Fruit fly (Drosophila melanogaster) whole organism, wandering third instar larva: ENCODE data around the gene CG12498.

Experiments used
- Abd-B ChIP-seq: fragments of >200 bp; optimal IDR thresholded peaks from 2 replicates; lab custom pipeline; 2017; ENCODE audit warnings: missing biosample characterization, missing genetic modification characterization
- CG32264 ChIP-seq: fragments of 200-800 bp; sonication (Bioruptor generic); optimal IDR thresholded peaks from 2 replicates; lab custom pipeline; 2016; ENCODE audit warnings: missing biosample characterization, missing genetic modification characterization
- CG9705 ChIP-seq: fragments of 200-800 bp; sonication (Bioruptor generic); optimal IDR thresholded peaks from 2 replicates; lab custom pipeline; 2018; ENCODE audit warnings: missing biosample characterization, mild to moderate bottlenecking, missing genetic modification characterization
- CrebA ChIP-seq: fragments of 200-800 bp; sonication (Bioruptor generic); optimal IDR thresholded peaks from 2 replicates; lab custom pipeline; 2016; ENCODE audit warnings: missing biosample characterization, mild to moderate bottlenecking, missing genetic modification characterization, borderline replicate concordance
- Dfd ChIP-seq: fragments of >200 bp; optimal IDR thresholded peaks from 2 replicates; lab custom pipeline; 2017; ENCODE audit warnings: missing biosample characterization, missing genetic modification characterization
- Dif ChIP-seq: fragments of 200-275, 200-300 bp; sonication (Bioruptor generic); optimal IDR thresholded peaks from 2 replicates; lab custom pipeline; 2018; ENCODE audit warnings: missing biosample characterization, missing genetic modification characterization; ENCODE audit not compliant: partially characterized antibody
- GATAd ChIP-seq: sonication (Bioruptor generic); optimal IDR thresholded peaks from 2 replicates; lab custom pipeline; 2016; ENCODE audit warnings: missing biosample characterization, missing genetic modification characterization
- HLH106 ChIP-seq: fragments of 200-800 bp; optimal IDR thresholded peaks from 3 replicates; lab custom pipeline; 2019; ENCODE audit warnings: missing biosample characterization, mild to moderate bottlenecking, missing genetic modification characterization, moderate library complexity
- Hnf4 ChIP-seq: fragments of 200-800 bp; sonication (Bioruptor generic); optimal IDR thresholded peaks from 2 replicates; lab custom pipeline; 2016; ENCODE audit warnings: missing biosample characterization, mild to moderate bottlenecking, missing genetic modification characterization
- Hr78 ChIP-seq: fragments of >200 bp; optimal IDR thresholded peaks from 2 replicates; lab custom pipeline; 2017; ENCODE audit warnings: missing biosample characterization, missing genetic modification characterization
- Hr83 ChIP-seq: fragments of 200-300 bp; sonication (Bioruptor generic); optimal IDR thresholded peaks from 2 replicates; lab custom pipeline; 2016; ENCODE audit warnings: missing biosample characterization, mild to moderate bottlenecking, missing genetic modification characterization, moderate library complexity; ENCODE audit not compliant: poor library complexity, severe bottlenecking
- Jra ChIP-seq: sonication (Bioruptor generic); optimal IDR thresholded peaks from 2 replicates; lab custom pipeline; 2016; ENCODE audit warnings: missing biosample characterization, missing genetic modification characterization
- Mio ChIP-seq: sonication (Bioruptor generic); optimal IDR thresholded peaks from 2 replicates; lab custom pipeline; 2016; ENCODE audit warnings: missing biosample characterization, missing genetic modification characterization
- Myc ChIP-seq: fragments of >200 bp; optimal IDR thresholded peaks from 2 replicates; lab custom pipeline; 2017
- N ChIP-seq: fragments of >200 bp; optimal IDR thresholded peaks from 2 replicates; lab custom pipeline; 2018; ENCODE audit warnings: missing biosample characterization, missing external identifiers, missing genetic modification characterization
- OdsH ChIP-seq: fragments of 200-800 bp; sonication (Bioruptor generic); optimal IDR thresholded peaks from 2 replicates; lab custom pipeline; 2016; ENCODE audit warnings: missing biosample characterization, mild to moderate bottlenecking, missing genetic modification characterization
- Rel ChIP-seq, 2 experiments: fragments of 200-800 bp; sonication (Bioruptor generic) in 1 of 2; optimal IDR thresholded peaks; 2 replicates in 1 of 2; 3 replicates in 1 of 2; lab custom pipeline; 2016 to 2019; ENCODE audit warnings: mild to moderate bottlenecking in 2 of 2, missing biosample characterization in 2 of 2, missing genetic modification characterization in 2 of 2, moderate library complexity in 1 of 2
- Sp1 ChIP-seq: fragments of 200-800 bp; sonication (Bioruptor generic); optimal IDR thresholded peaks from 3 replicates; lab custom pipeline; 2019; ENCODE audit warnings: missing biosample characterization, mild to moderate bottlenecking, missing genetic modification characterization, moderate library complexity
- Vsx2 ChIP-seq: fragments of 200-300, 225-300 bp; sonication (Bioruptor generic); optimal IDR thresholded peaks from 2 replicates; lab custom pipeline; 2018; ENCODE audit warnings: missing biosample characterization, missing genetic modification characterization; ENCODE audit not compliant: partially characterized antibody
- br ChIP-seq: fragments of 200-800 bp; sonication (Bioruptor generic); optimal IDR thresholded peaks from 2 replicates; lab custom pipeline; 2016; ENCODE audit warnings: missing biosample characterization, missing genetic modification characterization
- brk ChIP-seq: fragments of 200-800 bp; sonication (Bioruptor generic); optimal IDR thresholded peaks from 2 replicates; lab custom pipeline; 2016; ENCODE audit warnings: missing biosample characterization, mild to moderate bottlenecking, missing genetic modification characterization
- dl ChIP-seq, 2 experiments: fragments of 175-275, 200-275 bp in 1 of 2; fragments of 200-275 bp in 1 of 2; sonication (Bioruptor generic); optimal IDR thresholded peaks; lab custom pipeline; 2018; ENCODE audit warnings: mild to moderate bottlenecking in 2 of 2, missing biosample characterization in 2 of 2, missing genetic modification characterization in 2 of 2, moderate library complexity in 2 of 2; ENCODE audit not compliant: partially characterized antibody in 2 of 2, insufficient read depth in 1 of 2
- dmrt93B ChIP-seq: fragments of 200-800 bp; sonication (Bioruptor generic); optimal IDR thresholded peaks from 2 replicates; lab custom pipeline; 2018; ENCODE audit warnings: missing biosample characterization, mild to moderate bottlenecking, missing genetic modification characterization
- dsf ChIP-seq: sonication (Bioruptor generic); optimal IDR thresholded peaks from 2 replicates; lab custom pipeline; 2016; ENCODE audit warnings: missing biosample characterization, missing genetic modification characterization, borderline replicate concordance
- ey ChIP-seq: fragments of 200-800 bp; sonication (Bioruptor generic); optimal IDR thresholded peaks from 2 replicates; lab custom pipeline; 2016; ENCODE audit warnings: missing biosample characterization, missing genetic modification characterization
- foxo ChIP-seq, 2 experiments: fragments of 200-800 bp; sonication (Bioruptor generic); optimal IDR thresholded peaks; 2 replicates in 1 of 2; 3 replicates in 1 of 2; lab custom pipeline; 2016 to 2017; ENCODE audit warnings: missing biosample characterization in 2 of 2, missing genetic modification characterization in 2 of 2
- fru ChIP-seq: fragments of 200-800 bp; sonication (Bioruptor generic); optimal IDR thresholded peaks from 3 replicates; lab custom pipeline; 2016; ENCODE audit warnings: missing biosample characterization, mild to moderate bottlenecking, missing genetic modification characterization
- h ChIP-seq: fragments of 200-800 bp; sonication (Bioruptor generic); optimal IDR thresholded peaks from 3 replicates; lab custom pipeline; 2016; ENCODE audit warnings: missing biosample characterization, mild to moderate bottlenecking, missing genetic modification characterization
- jim ChIP-seq: fragments of 175-275, 200-325 bp; sonication (Bioruptor generic); optimal IDR thresholded peaks from 2 replicates; lab custom pipeline; 2016; ENCODE audit warnings: missing biosample characterization, mild to moderate bottlenecking, missing genetic modification characterization
- lola ChIP-seq: fragments of >200 bp; optimal IDR thresholded peaks from 2 replicates; lab custom pipeline; 2017; ENCODE audit warnings: missing biosample characterization, missing genetic modification characterization
- pan ChIP-seq: fragments of >200 bp; optimal IDR thresholded peaks from 2 replicates; lab custom pipeline; 2017
- psq ChIP-seq: fragments of 200-800 bp; sonication (Bioruptor generic); optimal IDR thresholded peaks from 3 replicates; lab custom pipeline; 2017; ENCODE audit warnings: missing biosample characterization, mild to moderate bottlenecking, missing genetic modification characterization, moderate library complexity
- rgr ChIP-seq: fragments of 200-800 bp; sonication (Bioruptor generic); optimal IDR thresholded peaks from 3 replicates; lab custom pipeline; 2016; ENCODE audit warnings: missing biosample characterization, mild to moderate bottlenecking, missing genetic modification characterization
- sage ChIP-seq: fragments of 200-800 bp; sonication (Bioruptor generic); optimal IDR thresholded peaks from 2 replicates; lab custom pipeline; 2016; ENCODE audit warnings: missing biosample characterization, mild to moderate bottlenecking, missing genetic modification characterization
- sv ChIP-seq: fragments of 200-800 bp; sonication (Bioruptor generic); optimal IDR thresholded peaks from 3 replicates; lab custom pipeline; 2016; ENCODE audit warnings: missing biosample characterization, missing genetic modification characterization
- tai ChIP-seq: sonication (Bioruptor generic); optimal IDR thresholded peaks from 2 replicates; lab custom pipeline; 2016; ENCODE audit warnings: missing biosample characterization, missing genetic modification characterization
- usp ChIP-seq: fragments of >200 bp; optimal IDR thresholded peaks from 2 replicates; lab custom pipeline; 2017; ENCODE audit warnings: missing biosample characterization, missing genetic modification characterization
- woc ChIP-seq: sonication (Bioruptor generic); optimal IDR thresholded peaks from 2 replicates; lab custom pipeline; 2016; ENCODE audit warnings: missing biosample characterization, mild to moderate bottlenecking, missing genetic modification characterization

CG12498 gene

DNA sequence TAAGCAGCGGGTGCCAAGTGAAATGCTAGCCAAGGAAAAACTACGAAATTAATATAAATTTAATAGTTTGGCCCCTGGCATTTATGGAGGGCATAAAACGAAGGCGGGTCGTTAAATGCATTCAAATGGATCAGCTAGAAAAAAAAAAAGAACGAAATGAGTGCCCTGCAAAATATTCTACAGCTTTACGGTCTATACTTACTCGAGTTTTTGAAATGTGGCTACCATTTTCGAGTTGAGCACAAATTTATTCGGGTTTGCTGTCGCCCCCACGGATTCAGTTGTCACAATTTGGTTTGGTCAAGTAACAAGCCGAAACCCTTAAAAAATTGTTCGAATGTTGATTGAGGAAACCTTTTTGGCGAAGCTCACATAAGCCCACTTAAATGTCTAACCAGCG lies at the start of gene CG12498:
Gene CG12498, plus strand, starts transcription at position 301 of the 400 bp plus-strand sequence.
- TF ChIP-seq N (GFP tag; lab: Kevin White, UChicago) (no peak), Vsx2 (GFP tag; lab: Kevin White, UChicago) (no peak), Jra (GFP tag; lab: Kevin White, UChicago) (no peak), dmrt93B (GFP tag; lab: Kevin White, UChicago) (no peak), Abd-B (GFP tag; lab: Kevin White, UChicago) (no peak), psq (GFP tag; lab: Kevin White, UChicago) (no peak), OdsH (GFP tag; lab: Kevin White, UChicago) (no peak)
- TF ChIP-seq, all 38 proteins: peak for 0

DNA sequence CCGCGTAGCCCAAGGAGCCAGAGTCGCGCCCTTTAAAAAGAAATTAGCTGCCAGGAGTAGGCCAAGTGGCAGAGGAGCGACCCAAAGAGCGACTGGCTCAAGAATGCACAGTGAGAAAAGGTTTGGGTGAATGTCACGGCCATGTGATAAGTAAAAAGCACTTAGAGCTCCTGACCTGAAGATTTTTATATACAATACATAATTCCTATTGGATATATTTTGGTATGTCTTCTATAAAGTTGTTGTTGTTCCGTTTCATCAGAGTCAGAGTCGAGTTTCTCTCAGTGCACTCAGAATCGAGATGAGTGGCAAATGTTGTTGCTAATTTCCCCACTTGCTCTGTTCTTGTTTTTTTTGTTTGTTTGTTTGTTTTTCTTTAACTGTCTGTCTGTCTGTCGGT lies 48.5 kb upstream of the CG12498 start:
- TF ChIP-seq CrebA (GFP tag; lab: Kevin White, UChicago) (no peak), foxo (GFP tag; optimal IDR thresholded peaks at IDR 0.05; lab: Kevin White, UChicago) (no peak), ey (GFP tag; lab: Kevin White, UChicago) (no peak), lola (no peak), h (no peak), Rel (GFP tag; optimal IDR thresholded peaks at IDR 0.05; lab: Kevin White, UChicago) (no peak), Rel (tag; optimal IDR thresholded peaks at IDR 0.05; lab: Kevin White, UChicago) (no peak), Dif (GFP tag; lab: Kevin White, UChicago) (no peak), sage (no peak), psq (GFP tag; lab: Kevin White, UChicago) (no peak), GATAd (GFP tag; lab: Kevin White, UChicago) (no peak), usp (GFP tag; lab: Kevin White, UChicago) (no peak), CG9705 (no peak), Dfd (GFP tag; lab: Kevin White, UChicago) (no peak), Mio (no peak), dmrt93B (GFP tag; lab: Kevin White, UChicago) (no peak)
- TF ChIP-seq, all 38 proteins: peak for 0

DNA sequence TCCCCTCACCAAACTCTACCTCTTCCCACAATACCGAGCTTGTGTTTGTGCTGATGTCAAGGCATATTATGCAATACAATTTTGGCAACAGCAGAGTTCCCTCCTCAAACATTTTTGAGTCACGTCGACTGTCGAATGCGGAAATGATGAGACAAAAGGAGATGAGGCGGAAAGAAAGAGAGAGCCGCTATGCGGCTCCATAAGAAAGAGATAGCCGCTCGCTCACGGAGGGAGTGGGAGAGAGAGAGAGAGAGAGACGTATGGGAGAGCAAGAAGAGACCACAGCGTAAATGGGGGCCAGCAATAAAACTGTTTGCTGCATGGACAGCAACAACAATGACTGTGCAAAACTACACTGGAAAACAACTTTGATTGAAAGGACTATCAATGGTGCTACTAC lies 44.2 kb upstream of the CG12498 start:
- no peak for TF ChIP-seq N (GFP tag; lab: Kevin White, UChicago)
- TF ChIP-seq woc (GFP tag; lab: Kevin White, UChicago): no peak

DNA sequence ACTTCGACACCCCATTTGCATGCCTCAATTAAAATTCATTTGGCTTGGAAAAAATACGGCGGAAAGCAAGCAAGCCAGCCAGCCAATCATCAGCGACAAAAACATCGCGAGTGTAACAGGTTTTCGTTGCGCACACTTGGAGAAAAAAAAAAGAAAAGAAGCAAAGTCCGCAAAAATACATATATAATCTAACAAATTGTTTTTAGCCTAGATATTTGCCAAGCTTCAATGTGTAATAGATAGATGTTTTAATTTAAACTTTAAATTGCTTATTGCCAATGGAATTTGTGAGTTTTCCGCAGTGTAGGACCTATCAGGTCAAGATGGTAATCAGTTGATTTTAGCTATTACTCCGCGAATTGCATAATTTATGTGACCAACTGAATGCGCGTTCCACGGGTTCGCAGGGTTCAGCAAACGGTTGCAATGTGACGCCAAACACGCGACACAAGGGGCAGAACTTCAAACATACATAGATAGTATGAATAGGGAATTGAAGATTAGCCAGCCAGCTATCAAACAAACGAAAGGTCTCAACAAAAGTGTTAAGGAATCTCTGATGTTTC lies 23.0 kb upstream of the CG12498 start:
- TF ChIP-seq Abd-B (GFP tag; lab: Kevin White, UChicago) (no peak), Rel (GFP tag; optimal IDR thresholded peaks at IDR 0.05; lab: Kevin White, UChicago) (peak; percentile 67), Rel (tag; optimal IDR thresholded peaks at IDR 0.05; lab: Kevin White, UChicago) (peak; percentile 19), fru (GFP tag; lab: Kevin White, UChicago) (peak; percentile 94), dsf (GFP tag; lab: Kevin White, UChicago) (peak; percentile 71), Hnf4 (peak; percentile 91), sage (peak; percentile 86), psq (GFP tag; lab: Kevin White, UChicago) (peak; percentile 72), dl (GFP tag; optimal IDR thresholded peaks at IDR 0.05; lab: Kevin White, UChicago; ENCODE audit: insufficient read depth in 1 of 2, partially characterized antibody in 2 of 2) (no peak), CG32264 (GFP tag; lab: Kevin White, UChicago) (peak; percentile 87), pan (lab: Kevin White, UChicago) (no peak), lola (no peak), br (GFP tag; lab: Kevin White, UChicago) (peak; percentile 89), foxo (GFP tag; optimal IDR thresholded peaks at IDR 0.05; lab: Kevin White, UChicago) (peak; percentile 80 to 95), brk (GFP tag; lab: Kevin White, UChicago) (peak; percentile 77), Sp1 (GFP tag; lab: Kevin White, UChicago) (peak; percentile 77), sv (GFP tag; lab: Kevin White, UChicago) (peak; percentile 75), woc (GFP tag; lab: Kevin White, UChicago) (peak; percentile 71), rgr (GFP tag; lab: Kevin White, UChicago) (peak; percentile 94), CrebA (GFP tag; lab: Kevin White, UChicago) (peak; percentile 34), CG9705 (peak; percentile 72), Dif (GFP tag; lab: Kevin White, UChicago) (no peak), ey (GFP tag; lab: Kevin White, UChicago) (peak; percentile 92), Vsx2 (GFP tag; lab: Kevin White, UChicago) (no peak), Dfd (GFP tag; lab: Kevin White, UChicago) (no peak), h (peak; percentile 95), jim (GFP tag; lab: Kevin White, UChicago) (peak; percentile 14), N (GFP tag; lab: Kevin White, UChicago) (no peak), OdsH (GFP tag; lab: Kevin White, UChicago) (peak; percentile 90), Mio (peak; percentile 65), Hr78 (GFP tag; lab: Kevin White, UChicago) (no peak), Myc (lab: Kevin White, UChicago) (no peak), usp (GFP tag; lab: Kevin White, UChicago) (no peak), Hr83 (GFP tag; lab: Kevin White, UChicago) (no peak), Jra (GFP tag; lab: Kevin White, UChicago) (peak; percentile 80), tai (GFP tag; lab: Kevin White, UChicago) (peak; percentile 84), GATAd (GFP tag; lab: Kevin White, UChicago) (peak; percentile 18), dmrt93B (GFP tag; lab: Kevin White, UChicago) (peak; percentile 85), HLH106 (tag; lab: Kevin White, UChicago) (peak; percentile 86)
